Fruit fly (Drosophila melanogaster): ENCODE data around the gene CG32032.

dm6 chr3L:9094980-9095425 lies 2.1 kb downstream of the CG32032 start:
- TF ChIP-seq CG7045 (GFP tag; optimal IDR thresholded peaks at IDR 0.05) (no peak), Mnt (GFP tag; optimal IDR thresholded peaks at IDR 0.05) (no peak), CG33017 (tag; optimal IDR thresholded peaks at IDR 0.05) (no peak), toe (GFP tag; optimal IDR thresholded peaks at IDR 0.05) (no peak), Clk (GFP tag; optimal IDR thresholded peaks at IDR 0.05) (no peak), Hr96 (GFP tag; optimal IDR thresholded peaks at IDR 0.05) (no peak), kay (GFP tag; ENCODE audit: borderline replicate concordance) (peak; percentile 63), tj (GFP tag; optimal IDR thresholded peaks at IDR 0.05) (no peak), ovo (GFP tag; optimal IDR thresholded peaks at IDR 0.05) (no peak), Crg-1 (GFP tag; optimal IDR thresholded peaks at IDR 0.05) (no peak), CG12768 (GFP tag; optimal IDR thresholded peaks at IDR 0.05) (no peak), CG5204 (GFP tag; optimal IDR thresholded peaks at IDR 0.05) (no peak)
